Fruit fly (Drosophila melanogaster) whole organism, embryonic: Measurements from ENCODE around the gene CG10477.

Experiments
- BEAF-32 ChIP-seq: fragments of 200-800 bp; sonication (Bioruptor generic); optimal IDR thresholded peaks from 3 replicates; lab custom pipeline; 2017; ENCODE audit warnings: missing biosample characterization, missing genetic modification characterization, mild to moderate bottlenecking, moderate library complexity, missing genetic modification reagents
- CG11504 ChIP-seq: fragments of 200-800 bp; sonication (Bioruptor generic); optimal IDR thresholded peaks from 3 replicates; lab custom pipeline; 2019; ENCODE audit warnings: missing biosample characterization, mild to moderate bottlenecking, missing genetic modification characterization, moderate library complexity
- CG12659 ChIP-seq: fragments of 200-800 bp; sonication (Bioruptor generic); optimal IDR thresholded peaks from 3 replicates; lab custom pipeline; 2017; ENCODE audit warnings: mild to moderate bottlenecking, missing biosample characterization, missing genetic modification reagents, missing genetic modification characterization
- CG13775 ChIP-seq: fragments of 200-800 bp; sonication (Bioruptor generic); optimal IDR thresholded peaks from 3 replicates; lab custom pipeline; 2017; ENCODE audit warnings: missing biosample characterization, mild to moderate bottlenecking, missing genetic modification characterization
- CG15601 ChIP-seq: fragments of 200-800 bp; sonication (Bioruptor generic); optimal IDR thresholded peaks from 3 replicates; lab custom pipeline; 2019; ENCODE audit warnings: missing biosample characterization, mild to moderate bottlenecking, missing genetic modification characterization, moderate library complexity
- CG16813 ChIP-seq: fragments of 200-800 bp; sonication (Bioruptor generic); IDR thresholded peaks from 3 replicates; pipeline ENCODE4 v1.3.6; 2022; ENCODE audit warnings: missing biosample characterization, missing genetic modification characterization; ENCODE audit not compliant: partially characterized antibody
- CG17186 ChIP-seq: fragments of 200-800 bp; sonication (Bioruptor generic); optimal IDR thresholded peaks from 3 replicates; lab custom pipeline; 2017; ENCODE audit warnings: missing biosample characterization, missing genetic modification reagents, missing genetic modification characterization
- CG17328 ChIP-seq: fragments of 200-800 bp; sonication (Bioruptor generic); IDR thresholded peaks from 2 replicates; pipeline ENCODE4 v1.3.6; 2022; ENCODE audit warnings: missing biosample characterization, missing genetic modification characterization
- CG17361 ChIP-seq: fragments of 200-800 bp; sonication (Bioruptor generic); IDR thresholded peaks from 3 replicates; pipeline ENCODE4 v1.3.6; 2022; ENCODE audit warnings: missing biosample characterization, missing genetic modification characterization
- CG17802 ChIP-seq: fragments of 200-800 bp; sonication (Bioruptor generic); optimal IDR thresholded peaks from 2 replicates; lab custom pipeline; 2018; ENCODE audit warnings: missing biosample characterization, mild to moderate bottlenecking, missing genetic modification characterization, moderate library complexity
- CG17829 ChIP-seq: fragments of 200-800 bp; optimal IDR thresholded peaks from 2 replicates; lab custom pipeline; 2019; ENCODE audit warnings: missing biosample characterization, mild to moderate bottlenecking, missing genetic modification characterization, moderate library complexity
- CG2199 ChIP-seq: fragments of 200-800 bp; sonication (Bioruptor generic); IDR thresholded peaks from 3 replicates; pipeline ENCODE4 v1.3.6; 2022; ENCODE audit warnings: missing biosample characterization, missing genetic modification characterization
- CG2712 ChIP-seq: fragments of 200-800 bp; optimal IDR thresholded peaks from 3 replicates; lab custom pipeline; 2019; ENCODE audit warnings: missing biosample characterization, mild to moderate bottlenecking, missing genetic modification characterization, moderate library complexity
- CG34422 ChIP-seq: fragments of 200-800 bp; sonication (Bioruptor generic); IDR thresholded peaks from 3 replicates; pipeline ENCODE4 v1.3.6; 2022; ENCODE audit warnings: missing biosample characterization, missing genetic modification characterization
- CG4730 ChIP-seq: fragments of 200-800 bp; sonication (Bioruptor generic); IDR thresholded peaks from 2 replicates; pipeline ENCODE4 v1.3.6; 2022; ENCODE audit warnings: missing biosample characterization, missing genetic modification characterization
- CG9727 ChIP-seq: fragments of 200-800 bp; sonication (Bioruptor generic); optimal IDR thresholded peaks from 3 replicates; lab custom pipeline; 2017; ENCODE audit warnings: missing biosample characterization, mild to moderate bottlenecking, missing genetic modification characterization
- CoRest ChIP-seq: fragments of 200-800 bp; sonication (Bioruptor generic); optimal IDR thresholded peaks from 3 replicates; lab custom pipeline; 2018; ENCODE audit warnings: missing biosample characterization, mild to moderate bottlenecking, missing genetic modification characterization, moderate library complexity
- Dll ChIP-seq: fragments of 200-800 bp; sonication (Bioruptor generic); IDR thresholded peaks from 4 replicates; pipeline ENCODE4 v1.3.6; 2022; ENCODE audit warnings: missing biosample characterization, missing genetic modification characterization; ENCODE audit not compliant: partially characterized antibody
- Dref ChIP-seq: fragments of 200-800 bp; sonication (Bioruptor generic); IDR thresholded peaks from 2 replicates; pipeline ENCODE4 v1.3.6; 2022; ENCODE audit warnings: missing biosample characterization, missing genetic modification characterization
- Eip74EF ChIP-seq, 2 experiments: fragments of 200-800 bp in 1 of 2; fragments of >200 bp in 1 of 2; sonication (Bioruptor generic) in 1 of 2; optimal IDR thresholded peaks; 2 replicates each; lab custom pipeline; 2017 to 2019; ENCODE audit warnings: missing biosample characterization in 2 of 2, missing genetic modification characterization in 2 of 2, mild to moderate bottlenecking in 1 of 2, moderate library complexity in 1 of 2
- Gug ChIP-seq: fragments of 200-800 bp; sonication (Bioruptor generic); IDR thresholded peaks from 4 replicates; pipeline ENCODE4 v1.3.6; 2022; ENCODE audit warnings: missing biosample characterization, missing genetic modification characterization
- HHEX ChIP-seq: fragments of 200-800 bp; sonication (Bioruptor generic); optimal IDR thresholded peaks from 3 replicates; lab custom pipeline; 2017; ENCODE audit warnings: missing biosample characterization, mild to moderate bottlenecking, missing genetic modification characterization, missing genetic modification reagents
- Hr3 ChIP-seq: fragments of 200-800 bp; sonication (Bioruptor generic); optimal IDR thresholded peaks from 3 replicates; lab custom pipeline; 2016; ENCODE audit warnings: missing biosample characterization, missing genetic modification characterization
- Med ChIP-seq: fragments of 200-800 bp; sonication (Bioruptor generic); peaks from one replicate; lab custom pipeline; 2016; ENCODE audit warnings: missing biosample characterization, missing genetic modification characterization, mild to moderate bottlenecking, inconsistent platforms, moderate library complexity
- Optix ChIP-seq: fragments of 200-800 bp; sonication (Bioruptor generic); IDR thresholded peaks from 3 replicates; pipeline ENCODE4 v1.3.6; 2022; ENCODE audit warnings: missing biosample characterization, missing genetic modification characterization
- Ptx1 ChIP-seq: fragments of 200-800 bp; sonication (Bioruptor generic); IDR thresholded peaks from 2 replicates; pipeline ENCODE4 v1.3.6; 2022; ENCODE audit warnings: missing biosample characterization, missing genetic modification characterization
- Sox100B ChIP-seq: fragments of 200-800 bp; sonication (Bioruptor generic); optimal IDR thresholded peaks from 3 replicates; lab custom pipeline; 2018; ENCODE audit warnings: missing biosample characterization, mild to moderate bottlenecking, missing genetic modification characterization
- Sox102F ChIP-seq: fragments of 200-800 bp; sonication (Bioruptor generic); optimal IDR thresholded peaks from 2 replicates; lab custom pipeline; 2018; ENCODE audit warnings: missing biosample characterization, mild to moderate bottlenecking, missing genetic modification characterization, moderate library complexity
- Ssrp ChIP-seq: fragments of 200-800 bp; sonication (Bioruptor generic); optimal IDR thresholded peaks from 2 replicates; lab custom pipeline; 2018; ENCODE audit warnings: missing biosample characterization, mild to moderate bottlenecking, missing genetic modification characterization, moderate library complexity
- Xrp1 ChIP-seq: fragments of 200-800 bp; sonication (Bioruptor generic); IDR thresholded peaks from 2 replicates; pipeline ENCODE4 v1.3.6; 2022; ENCODE audit warnings: missing biosample characterization, missing genetic modification characterization
- ato ChIP-seq: fragments of 200-800 bp; sonication (Bioruptor generic); IDR thresholded peaks from 2 replicates; pipeline ENCODE4 v1.3.6; 2022; ENCODE audit warnings: missing biosample characterization, missing genetic modification characterization; ENCODE audit not compliant: partially characterized antibody
- az2 ChIP-seq: fragments of 200-800 bp; sonication (Bioruptor generic); optimal IDR thresholded peaks from 3 replicates; lab custom pipeline; 2016; ENCODE audit warnings: missing biosample characterization, missing genetic modification characterization
- dimm ChIP-seq: fragments of 200-800 bp; sonication (Bioruptor generic); IDR thresholded peaks from 2 replicates; pipeline ENCODE4 v1.3.6; 2022; ENCODE audit warnings: missing biosample characterization, missing genetic modification characterization
- dmrt11E ChIP-seq: fragments of 200-800 bp; sonication (Bioruptor generic); optimal IDR thresholded peaks from 3 replicates; lab custom pipeline; 2018; ENCODE audit warnings: missing biosample characterization, mild to moderate bottlenecking, missing genetic modification characterization, moderate library complexity
- ems ChIP-seq: fragments of 200-800 bp; sonication (Bioruptor generic); optimal IDR thresholded peaks from 3 replicates; lab custom pipeline; 2016; ENCODE audit warnings: missing biosample characterization, missing genetic modification characterization
- fd102C ChIP-seq: fragments of 200-800 bp; sonication (Bioruptor generic); optimal IDR thresholded peaks from 2 replicates; lab custom pipeline; 2018; ENCODE audit warnings: missing biosample characterization, mild to moderate bottlenecking, missing genetic modification characterization, moderate library complexity
- grau ChIP-seq: fragments of 200-800 bp; optimal IDR thresholded peaks from 3 replicates; lab custom pipeline; 2019; ENCODE audit warnings: missing biosample characterization, mild to moderate bottlenecking, missing genetic modification characterization, moderate library complexity
- gsb ChIP-seq: fragments of 200-800 bp; sonication (Bioruptor generic); IDR thresholded peaks from 2 replicates; pipeline ENCODE4 v1.3.6; 2022; ENCODE audit warnings: missing biosample characterization, missing genetic modification characterization
- gsb-n ChIP-seq: fragments of 200-800 bp; sonication (Bioruptor generic); optimal IDR thresholded peaks from 3 replicates; lab custom pipeline; 2018; ENCODE audit warnings: missing biosample characterization, mild to moderate bottlenecking, missing genetic modification characterization
- jing ChIP-seq: fragments of 200-800 bp; sonication (Bioruptor generic); optimal IDR thresholded peaks from 2 replicates; lab custom pipeline; 2018; ENCODE audit warnings: missing biosample characterization, mild to moderate bottlenecking, missing genetic modification characterization
- nmo ChIP-seq: fragments of 200-800 bp; sonication (Bioruptor generic); optimal IDR thresholded peaks from 2 replicates; lab custom pipeline; 2018; ENCODE audit warnings: missing biosample characterization, mild to moderate bottlenecking, missing genetic modification characterization, moderate library complexity
- odd ChIP-seq: fragments of 200-800 bp; sonication (Bioruptor generic); optimal IDR thresholded peaks from 2 replicates; lab custom pipeline; 2017; ENCODE audit warnings: missing biosample characterization, mild to moderate bottlenecking, missing genetic modification characterization
- phol ChIP-seq: fragments of 200-800 bp; sonication (Bioruptor generic); optimal IDR thresholded peaks from 3 replicates; lab custom pipeline; 2018; ENCODE audit warnings: missing biosample characterization, mild to moderate bottlenecking, missing genetic modification characterization, moderate library complexity
- row ChIP-seq: fragments of 200-800 bp; sonication (Bioruptor generic); IDR thresholded peaks from 3 replicates; pipeline ENCODE4 v1.3.6; 2022; ENCODE audit warnings: missing biosample characterization, missing genetic modification characterization
- slou ChIP-seq: fragments of 200-800 bp; sonication (Bioruptor generic); optimal IDR thresholded peaks from 3 replicates; lab custom pipeline; 2016; ENCODE audit warnings: missing biosample characterization, missing genetic modification characterization
- twi ChIP-seq: fragments of 200-800 bp; optimal IDR thresholded peaks from 2 replicates; lab custom pipeline; 2019; ENCODE audit warnings: missing biosample characterization, mild to moderate bottlenecking, missing genetic modification characterization, moderate library complexity
- vvl ChIP-seq: fragments of 200-800 bp; sonication (Bioruptor generic); IDR thresholded peaks from 2 replicates; pipeline ENCODE4 v1.3.6; 2022; ENCODE audit warnings: missing biosample characterization, missing genetic modification characterization
- zen ChIP-seq: fragments of 200-800 bp; sonication (Bioruptor generic); optimal IDR thresholded peaks from 3 replicates; lab custom pipeline; 2018; ENCODE audit warnings: missing biosample characterization, mild to moderate bottlenecking, missing genetic modification characterization, moderate library complexity

CG10477 gene

dm6 chr3L:5993701-5994499 lies 40.5 kb downstream of the CG10477 start (continued):
- TF ChIP-seq Hr3 (GFP tag; lab: Kevin White, UChicago) (peak; percentile 9), CG2712 (tag; lab: Kevin White, UChicago) (peak; percentile 72), phol (tag; lab: Kevin White, UChicago) (peak; percentile 25), az2 (GFP tag; lab: Kevin White, UChicago) (no peak), CG4730 (GFP tag; lab: Robert Waterston, UW) (no peak), CG12659 (GFP tag; lab: Kevin White, UChicago) (no peak), gsb-n (peak; percentile 46), dimm (GFP tag; lab: Robert Waterston, UW) (no peak), CG34422 (GFP tag; lab: Robert Waterston, UW) (no peak), ems (GFP tag; lab: Kevin White, UChicago) (no peak), Eip74EF (GFP tag; optimal IDR thresholded peaks at IDR 0.05; lab: Kevin White, UChicago) (no peak), CG11504 (tag; lab: Kevin White, UChicago) (peak; percentile 27), slou (GFP tag; lab: Kevin White, UChicago) (no peak), zen (peak; percentile 89), odd (GFP tag; lab: Kevin White, UChicago) (no peak), grau (tag; lab: Kevin White, UChicago) (peak; percentile 22), gsb (GFP tag; lab: Robert Waterston, UW) (no peak), CG17186 (GFP tag; lab: Kevin White, UChicago) (no peak), dmrt11E (tag; lab: Kevin White, UChicago) (peak; percentile 44), BEAF-32 (peak; percentile 37), Ssrp (tag; lab: Kevin White, UChicago) (peak; percentile 48), CG2199 (GFP tag; lab: Robert Waterston, UW) (no peak), CG17361 (GFP tag; lab: Robert Waterston, UW) (peak; percentile 53; the same call in 2 of the 3 replicates), Sox102F (GFP tag; lab: Kevin White, UChicago) (peak; percentile 5), Ptx1 (0 out of 2 replicates have a peak, but pooled peaks have one; percentile 29), CG17328 (GFP tag; lab: Robert Waterston, UW) (no peak), nmo (GFP tag; lab: Kevin White, UChicago) (peak; percentile 16), jing (GFP tag; lab: Kevin White, UChicago) (no peak), Dll (GFP tag; lab: Robert Waterston, UW) (peak; percentile 60), ato (GFP tag; lab: Robert Waterston, UW) (0 out of 2 replicates have a peak, but pooled peaks have one; percentile 27), CoRest (tag; lab: Kevin White, UChicago) (peak; percentile 10), CG17802 (tag; lab: Kevin White, UChicago) (no peak), Med (peak; percentile 24), Optix (no peak), Sox100B (GFP tag; lab: Kevin White, UChicago) (peak; percentile 19), CG16813 (GFP tag; lab: Robert Waterston, UW) (0 out of 3 replicates have a peak, but pooled peaks have one; percentile 32), CG17829 (tag; lab: Kevin White, UChicago) (peak; percentile 62), twi (tag; lab: Kevin White, UChicago) (peak; percentile 99), HHEX (GFP tag; lab: Kevin White, UChicago) (no peak), CG9727 (GFP tag; lab: Kevin White, UChicago) (peak; percentile 55), CG15601 (tag; lab: Kevin White, UChicago) (peak; percentile 16), row (peak; percentile 17; the same call in 1 of the 3 replicates), Xrp1 (GFP tag; lab: Robert Waterston, UW) (peak; percentile 72), vvl (GFP tag; lab: Robert Waterston, UW) (0 out of 2 replicates have a peak, but pooled peaks have one; percentile 31), Gug (GFP tag; lab: Robert Waterston, UW) (peak; percentile 34; the same call in 1 of the 4 replicates), Dref (GFP tag; lab: Robert Waterston, UW) (no peak), CG13775 (GFP tag; lab: Kevin White, UChicago) (peak; percentile 23), fd102C (GFP tag; lab: Kevin White, UChicago) (peak; percentile 29)
